Fruit fly (Drosophila melanogaster) whole organism, adult: ENCODE results near the gene Met75Cb.
"Not testable (repeated sequence)": the region's sequence is repeated elsewhere in the genome, so short reads cannot be mapped to it uniquely, and the experiment has no call there.

Experiments
- CG11617 ChIP-seq: fragments of 200-800 bp; sonication (Bioruptor generic); optimal IDR thresholded peaks from 2 replicates; lab custom pipeline; 2017; ENCODE audit warnings: mild to moderate bottlenecking, missing biosample characterization, missing genetic modification reagents, missing genetic modification characterization
- CG12768 ChIP-seq: fragments of 200-800 bp; sonication (Bioruptor generic); optimal IDR thresholded peaks from 2 replicates; lab custom pipeline; 2017; ENCODE audit warnings: missing biosample characterization, missing genetic modification characterization, mild to moderate bottlenecking, moderate library complexity, missing genetic modification reagents
- CG14711 ChIP-seq: fragments of 200-800 bp; sonication (Bioruptor generic); optimal IDR thresholded peaks from 2 replicates; lab custom pipeline; 2018; ENCODE audit warnings: missing biosample characterization, mild to moderate bottlenecking, missing genetic modification characterization, moderate library complexity
- CG1620 ChIP-seq: fragments of 200-800 bp; sonication (Bioruptor generic); optimal IDR thresholded peaks from 2 replicates; lab custom pipeline; 2016; ENCODE audit warnings: missing biosample characterization, missing genetic modification characterization
- CG33017 ChIP-seq: fragments of 200-800 bp; sonication (Bioruptor generic); optimal IDR thresholded peaks from 2 replicates; lab custom pipeline; 2018; ENCODE audit warnings: missing biosample characterization, mild to moderate bottlenecking, missing genetic modification characterization, moderate library complexity
- CG5204 ChIP-seq: fragments of 200-800 bp; sonication (Bioruptor generic); optimal IDR thresholded peaks from 2 replicates; lab custom pipeline; 2016; ENCODE audit warnings: missing biosample characterization, missing genetic modification characterization
- CG7045 ChIP-seq: fragments of 200-800 bp; sonication (Bioruptor generic); optimal IDR thresholded peaks from 2 replicates; lab custom pipeline; 2017; ENCODE audit warnings: missing biosample characterization, mild to moderate bottlenecking, missing genetic modification characterization
- CG7101 ChIP-seq: fragments of 200-800 bp; sonication (Bioruptor generic); optimal IDR thresholded peaks from 2 replicates; lab custom pipeline; 2018; ENCODE audit warnings: missing biosample characterization, mild to moderate bottlenecking, missing genetic modification characterization, moderate library complexity
- Clk ChIP-seq: fragments of 200-800 bp; sonication (Bioruptor generic); optimal IDR thresholded peaks from 2 replicates; lab custom pipeline; 2017; ENCODE audit warnings: missing biosample characterization, missing genetic modification characterization
- Crg-1 ChIP-seq: fragments of 200-800 bp; sonication (Bioruptor generic); optimal IDR thresholded peaks from 2 replicates; lab custom pipeline; 2016; ENCODE audit warnings: missing biosample characterization, missing genetic modification characterization
- Hr96 ChIP-seq: fragments of 200-800 bp; sonication (Bioruptor generic); optimal IDR thresholded peaks from 2 replicates; lab custom pipeline; 2016; ENCODE audit warnings: missing biosample characterization, missing genetic modification characterization
- Mnt ChIP-seq: fragments of 200-800 bp; sonication (Bioruptor generic); optimal IDR thresholded peaks from 2 replicates; lab custom pipeline; 2016; ENCODE audit warnings: missing biosample characterization, mild to moderate bottlenecking, missing genetic modification characterization
- bab1 ChIP-seq: fragments of 200-800 bp; sonication (Bioruptor generic); optimal IDR thresholded peaks from 3 replicates; lab custom pipeline; 2019; ENCODE audit warnings: missing biosample characterization, mild to moderate bottlenecking, missing genetic modification characterization, moderate library complexity
- cic ChIP-seq: fragments of 200-800 bp; sonication (Bioruptor generic); optimal IDR thresholded peaks from 2 replicates; lab custom pipeline; 2017; ENCODE audit warnings: missing biosample characterization, mild to moderate bottlenecking, missing genetic modification characterization, moderate library complexity
- cnc ChIP-seq, 2 experiments: fragments of >200 bp; optimal IDR thresholded peaks; 2 replicates each; lab custom pipeline; 2017
- kay ChIP-seq: fragments of 200-800 bp; sonication (Bioruptor generic); peaks from one replicate; lab custom pipeline; 2016; ENCODE audit warnings: missing biosample characterization, missing genetic modification characterization, borderline replicate concordance
- ovo ChIP-seq: fragments of 200-800 bp; sonication (Bioruptor generic); optimal IDR thresholded peaks from 2 replicates; lab custom pipeline; 2016; ENCODE audit warnings: missing biosample characterization, missing genetic modification characterization
- pad ChIP-seq: fragments of 200-800 bp; sonication (Bioruptor generic); optimal IDR thresholded peaks from 3 replicates; lab custom pipeline; 2017; ENCODE audit warnings: missing biosample characterization, missing genetic modification characterization, mild to moderate bottlenecking, moderate library complexity, missing genetic modification reagents
- tj ChIP-seq: fragments of 200-800 bp; sonication (Bioruptor generic); optimal IDR thresholded peaks from 3 replicates; lab custom pipeline; 2017; ENCODE audit warnings: missing biosample characterization, mild to moderate bottlenecking, missing genetic modification characterization, moderate library complexity
- toe ChIP-seq: fragments of 200-800 bp; sonication (Bioruptor generic); optimal IDR thresholded peaks from 2 replicates; lab custom pipeline; 2016; ENCODE audit warnings: missing biosample characterization, missing genetic modification characterization

Gene Met75Cb

dm6 chr3L:18469518-18469917 is at the start of gene Met75Cb:
Met75Cb (minus strand) TSS chr3L:18469618.
- TF ChIP-seq toe (GFP tag; lab: Kevin White, UChicago); cnc (optimal IDR thresholded peaks at IDR 0.05; lab: Kevin White, UChicago); cic (GFP tag; lab: Kevin White, UChicago): not testable (repeated sequence)

dm6 chr3L:18502425-18502824 is 33.0 kb upstream of the Met75Cb start, which contains the start of gene AstC-R2:
AstC-R2 (minus strand) TSS chr3L:18502557.
- TF ChIP-seq CG5204 (GFP tag; lab: Kevin White, UChicago) = no peak
- no peak for TF ChIP-seq kay (GFP tag; lab: Kevin White, UChicago)

- not testable (repeated sequence) for TF ChIP-seq Hr96 (GFP tag; lab: Kevin White, UChicago); CG14711; bab1 (GFP tag; lab: Kevin White, UChicago)
Measured at dm6 chr3L:18472284-18472683, 2.9 kb upstream of the Met75Cb start, which contains the start of gene Met75Ca. Met75Ca (minus strand) TSS chr3L:18472384.

- TF ChIP-seq cic (GFP tag; lab: Kevin White, UChicago) (no peak), bab1 (GFP tag; lab: Kevin White, UChicago) (no peak), Hr96 (GFP tag; lab: Kevin White, UChicago) (no peak), kay (GFP tag; lab: Kevin White, UChicago) (no peak), CG7101 (tag; lab: Kevin White, UChicago) (no peak), tj (no peak), CG12768 (GFP tag; lab: Kevin White, UChicago) (no peak), CG33017 (no peak)
Measured at dm6 chr3L:18463063-18463462, 6.4 kb downstream of the Met75Cb start, which contains the start of gene CG4306. CG4306 (minus strand) TSS chr3L:18463163.

dm6 chr3L:18460987-18461403 is 8.4 kb downstream of the Met75Cb start, which contains the start of gene CG32196:
CG32196 (minus strand) TSS chr3L:18461024.
- TF ChIP-seq toe (GFP tag; lab: Kevin White, UChicago) (no peak), bab1 (GFP tag; lab: Kevin White, UChicago) (peak; percentile 73), pad (GFP tag; lab: Kevin White, UChicago) (no peak), cnc (optimal IDR thresholded peaks at IDR 0.05; lab: Kevin White, UChicago) (no peak), CG7045 (GFP tag; lab: Kevin White, UChicago) (peak; percentile 56), CG5204 (GFP tag; lab: Kevin White, UChicago) (peak; percentile 34), CG7101 (tag; lab: Kevin White, UChicago) (peak; percentile 59), CG12768 (GFP tag; lab: Kevin White, UChicago) (peak; percentile 41), Clk (GFP tag; lab: Kevin White, UChicago) (no peak), kay (GFP tag; lab: Kevin White, UChicago) (no peak), tj (peak; percentile 23), CG14711 (peak; percentile 71), CG11617 (GFP tag; lab: Kevin White, UChicago) (peak; percentile 45), CG33017 (peak; percentile 73)

dm6 chr3L:18460317-18460912 is 9.0 kb downstream of the Met75Cb start:
- TF ChIP-seq bab1 (GFP tag; lab: Kevin White, UChicago) (no peak), CG11617 (GFP tag; lab: Kevin White, UChicago) (no peak), cnc (optimal IDR thresholded peaks at IDR 0.05; lab: Kevin White, UChicago) (no peak), CG14711 (no peak), CG7101 (tag; lab: Kevin White, UChicago) (no peak), CG5204 (GFP tag; lab: Kevin White, UChicago) (no peak), CG33017 (no peak), pad (GFP tag; lab: Kevin White, UChicago) (no peak), toe (GFP tag; lab: Kevin White, UChicago) (no peak), CG12768 (GFP tag; lab: Kevin White, UChicago) (no peak), ovo (GFP tag; lab: Kevin White, UChicago) (no peak), tj (no peak), CG1620 (GFP tag; lab: Kevin White, UChicago) (no peak)

- TF ChIP-seq Crg-1 (GFP tag; lab: Kevin White, UChicago) (no peak), Clk (GFP tag; lab: Kevin White, UChicago) (no peak), Mnt (GFP tag; lab: Kevin White, UChicago) (no peak), CG7101 (tag; lab: Kevin White, UChicago) (no peak), tj (no peak), ovo (GFP tag; lab: Kevin White, UChicago) (no peak), CG5204 (GFP tag; lab: Kevin White, UChicago) (no peak), cnc (optimal IDR thresholded peaks at IDR 0.05; lab: Kevin White, UChicago) (no peak)
Measured at dm6 chr3L:18449691-18450090, 19.7 kb downstream of the Met75Cb start.
